Fruit fly (Drosophila melanogaster): ENCODE results near the gene Hsp67Bc.

DNA sequence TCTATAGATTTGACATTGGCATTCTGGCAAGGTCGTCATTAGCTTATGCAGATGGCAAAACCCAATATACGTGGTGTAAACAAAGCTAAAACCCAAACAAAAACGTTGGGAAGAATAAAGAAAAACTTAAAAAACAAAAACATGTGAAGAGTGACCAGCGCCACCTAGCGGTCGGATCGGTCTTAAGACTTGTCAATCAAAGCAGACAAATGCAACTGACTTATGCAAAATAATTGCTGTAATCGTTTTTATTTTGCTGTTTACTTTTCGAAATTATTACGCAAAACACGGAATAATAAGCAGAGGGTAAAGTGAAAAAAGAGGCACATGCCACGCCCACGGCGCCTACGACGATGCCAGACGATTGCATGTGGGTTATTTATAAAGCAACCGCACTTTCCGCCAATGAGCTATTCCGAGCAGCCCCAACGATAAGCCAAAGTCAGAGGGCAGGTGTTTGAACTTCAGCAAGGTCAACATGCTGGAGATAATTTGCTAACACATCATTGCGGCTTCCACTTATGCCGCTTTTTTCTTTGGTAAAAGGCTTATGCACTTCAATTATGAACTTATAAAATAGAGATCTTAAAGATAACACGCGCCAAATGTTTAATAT is 16.1 kb downstream of the Hsp67Bc start:
- TF ChIP-seq psq (optimal IDR thresholded peaks at IDR 0.05) (no peak), insv (optimal IDR thresholded peaks at IDR 0.05) (no peak)

Data from Kc167 (cell line).